Fruit fly (Drosophila melanogaster): Measurements from ENCODE around the gene bigmax.

dm6 chr3R:27289638-27290037, 1.3 kb upstream of the bigmax start:
- peak; percentile 55; the same call in 1 of the 2 replicates for TF ChIP-seq Ets98B (GFP tag; IDR thresholded peaks at IDR 0.05)
- no peak for TF ChIP-seq CG34367 (tag; optimal IDR thresholded peaks at IDR 0.05)
- peak; percentile 43; the same call in 1 of the 2 replicates for TF ChIP-seq CG12605 (GFP tag; IDR thresholded peaks at IDR 0.05)
- peak; percentile 16 for TF ChIP-seq CG9948 (tag; optimal IDR thresholded peaks at IDR 0.05)
- TF ChIP-seq EcR (GFP tag; optimal IDR thresholded peaks at IDR 0.05), result no peak
- no peak for TF ChIP-seq CG15710 (tag; optimal IDR thresholded peaks at IDR 0.05)
